Worm (Caenorhabditis elegans): ENCODE results near the gene T22B7.4.

DNA sequence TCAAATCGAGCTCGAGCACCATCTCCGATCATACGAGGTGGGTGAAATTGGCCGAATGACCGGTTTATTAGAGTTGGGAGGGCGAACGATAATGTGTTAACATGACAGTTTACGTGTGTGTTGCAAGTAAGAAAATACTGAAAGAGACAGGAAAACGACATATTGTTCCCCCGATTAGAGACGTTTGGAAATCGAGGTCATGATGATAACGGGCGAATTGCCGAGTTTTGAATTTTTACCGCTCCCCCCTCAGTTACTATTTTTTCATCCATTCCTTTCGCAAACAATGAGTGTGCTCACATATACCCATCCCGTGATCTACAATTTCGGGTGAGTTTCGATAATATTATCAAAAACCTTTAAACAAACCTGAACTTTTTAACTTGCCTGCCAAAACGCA, 28.5 kb upstream of the T22B7.4 start:
- TF ChIP-seq lin-54 (GFP tag; optimal IDR thresholded peaks at IDR 0.05), result no peak
- peak; percentile 62 for TF ChIP-seq dox-1 (GFP tag; IDR thresholded peaks at IDR 0.05)
- no peak for TF ChIP-seq T26A5.8 (tag; optimal IDR thresholded peaks at IDR 0.05)
